Fruit fly (Drosophila melanogaster) whole organism, embryonic: ENCODE data around the gene Cyp313b1.

Source experiments
- Awh ChIP-seq: fragments of 200-800 bp; sonication (Bioruptor generic); IDR thresholded peaks from 2 replicates; pipeline ENCODE4, ENCODE4 v1.3.6; 2022; ENCODE audit warnings: missing biosample characterization, missing genetic modification characterization
- CG11696 ChIP-seq: fragments of 200-800 bp; sonication (Bioruptor generic); IDR thresholded peaks from 2 replicates; pipeline ENCODE4 v1.3.6; 2022; ENCODE audit warnings: missing biosample characterization, missing genetic modification characterization
- CG11723 ChIP-seq: fragments of 200-800 bp; sonication (Bioruptor generic); optimal IDR thresholded peaks from 2 replicates; lab custom pipeline; 2017; ENCODE audit warnings: missing biosample characterization, mild to moderate bottlenecking, missing genetic modification characterization
- CG12155 ChIP-seq: fragments of 200-800 bp; sonication (Bioruptor generic); optimal IDR thresholded peaks from 3 replicates; lab custom pipeline; 2016; ENCODE audit warnings: missing biosample characterization, missing genetic modification characterization
- CG13296 ChIP-seq: fragments of 200-800 bp; sonication (Bioruptor generic); optimal IDR thresholded peaks from 3 replicates; lab custom pipeline; 2018; ENCODE audit warnings: missing biosample characterization, mild to moderate bottlenecking, missing genetic modification characterization
- CG13624 ChIP-seq: fragments of 200-800 bp; sonication (Bioruptor generic); optimal IDR thresholded peaks from 2 replicates; lab custom pipeline; 2016; ENCODE audit warnings: missing biosample characterization, missing genetic modification characterization
- CG13775 ChIP-seq: fragments of 200-800 bp; sonication (Bioruptor generic); optimal IDR thresholded peaks from 3 replicates; lab custom pipeline; 2017; ENCODE audit warnings: missing biosample characterization, mild to moderate bottlenecking, missing genetic modification characterization
- CG13894 ChIP-seq: fragments of 200-800 bp; sonication (Bioruptor generic); optimal IDR thresholded peaks from 3 replicates; lab custom pipeline; 2018; ENCODE audit warnings: missing biosample characterization, mild to moderate bottlenecking, missing genetic modification characterization, moderate library complexity
- CG14050 ChIP-seq: fragments of 200-800 bp; sonication (Bioruptor generic); IDR thresholded peaks from 3 replicates; pipeline ENCODE4 v1.3.6; 2022; ENCODE audit warnings: missing biosample characterization, missing genetic modification characterization
- CG15011 ChIP-seq: fragments of 200-800 bp; sonication (Bioruptor generic); optimal IDR thresholded peaks from 3 replicates; lab custom pipeline; 2018; ENCODE audit warnings: missing biosample characterization, mild to moderate bottlenecking, missing genetic modification characterization
- CG15514 ChIP-seq: fragments of 200-800 bp; sonication (Bioruptor generic); optimal IDR thresholded peaks from 3 replicates; lab custom pipeline; 2017; ENCODE audit warnings: missing biosample characterization, missing genetic modification characterization, mild to moderate bottlenecking, moderate library complexity, missing genetic modification reagents
- CG16779 ChIP-seq: fragments of 200-800 bp; sonication (Bioruptor generic); IDR thresholded peaks from 2 replicates; pipeline ENCODE4 v1.3.6; 2022; ENCODE audit warnings: missing biosample characterization, missing genetic modification characterization
- CG17359 ChIP-seq: fragments of 200-800 bp; sonication (Bioruptor generic); optimal IDR thresholded peaks from 3 replicates; lab custom pipeline; 2018; ENCODE audit warnings: missing biosample characterization, mild to moderate bottlenecking, missing genetic modification characterization, moderate library complexity
- CG17612 ChIP-seq: fragments of 200-800 bp; sonication (Bioruptor generic); IDR thresholded peaks from 2 replicates; pipeline ENCODE4 v1.3.6; 2022; ENCODE audit warnings: missing biosample characterization, missing genetic modification characterization
- CG1792 ChIP-seq: fragments of 200-800 bp; sonication (Bioruptor generic); optimal IDR thresholded peaks from 2 replicates; lab custom pipeline; 2016; ENCODE audit warnings: missing biosample characterization, missing genetic modification characterization
- CG2116 ChIP-seq: fragments of 200-800 bp; sonication (Bioruptor generic); optimal IDR thresholded peaks from 3 replicates; lab custom pipeline; 2018; ENCODE audit warnings: missing biosample characterization, mild to moderate bottlenecking, missing genetic modification characterization
- CG31388 ChIP-seq: fragments of 200-800 bp; sonication (Bioruptor generic); optimal IDR thresholded peaks from 2 replicates; lab custom pipeline; 2016; ENCODE audit warnings: missing biosample characterization, missing genetic modification characterization
- CG4404 ChIP-seq: fragments of 200-800 bp; sonication (Bioruptor generic); IDR thresholded peaks from 2 replicates; pipeline ENCODE4 v1.3.6; 2022; ENCODE audit warnings: missing biosample characterization, missing genetic modification characterization
- CG7786 ChIP-seq: fragments of 200-800 bp; sonication (Bioruptor generic); optimal IDR thresholded peaks from 2 replicates; lab custom pipeline; 2016; ENCODE audit warnings: missing biosample characterization, missing genetic modification characterization
- CG9797 ChIP-seq: fragments of 200-800 bp; sonication (Bioruptor generic); optimal IDR thresholded peaks from 3 replicates; lab custom pipeline; 2018; ENCODE audit warnings: missing biosample characterization, mild to moderate bottlenecking, missing genetic modification characterization
- Camta ChIP-seq: fragments of 200-800 bp; sonication (Bioruptor generic); optimal IDR thresholded peaks from 2 replicates; lab custom pipeline; 2016; ENCODE audit warnings: missing biosample characterization, missing genetic modification characterization
- Deaf1 ChIP-seq: fragments of 200-800 bp; optimal IDR thresholded peaks from 3 replicates; lab custom pipeline; 2019; ENCODE audit warnings: missing biosample characterization, mild to moderate bottlenecking, missing genetic modification characterization, moderate library complexity
- Dfd ChIP-seq, 2 experiments: fragments of >200 bp; optimal IDR thresholded peaks; 2 replicates each; lab custom pipeline; 2017; ENCODE audit warnings: missing biosample characterization in 2 of 2, missing genetic modification characterization in 2 of 2
- Ets65A ChIP-seq: fragments of 200-800 bp; sonication (Bioruptor generic); peaks from one replicate; lab custom pipeline; 2016; ENCODE audit warnings: missing biosample characterization, missing genetic modification characterization
- Hand ChIP-seq: fragments of 200-800 bp; sonication (Bioruptor generic); optimal IDR thresholded peaks from 2 replicates; lab custom pipeline; 2017; ENCODE audit warnings: mild to moderate bottlenecking, missing biosample characterization, missing genetic modification reagents, missing genetic modification characterization
- Hmr ChIP-seq: fragments of 200-800 bp; sonication (Bioruptor generic); optimal IDR thresholded peaks from 3 replicates; lab custom pipeline; 2017; ENCODE audit warnings: mild to moderate bottlenecking, missing biosample characterization, missing genetic modification reagents, missing genetic modification characterization
- Lhr ChIP-seq: fragments of 200-800 bp; sonication (Bioruptor generic); optimal IDR thresholded peaks from 3 replicates; lab custom pipeline; 2017; ENCODE audit warnings: mild to moderate bottlenecking, missing biosample characterization, missing genetic modification reagents, missing genetic modification characterization
- Lim3 ChIP-seq: fragments of 200-800 bp; sonication (Bioruptor generic); IDR thresholded peaks from 2 replicates; pipeline ENCODE4 v1.3.6; 2022; ENCODE audit warnings: missing biosample characterization, missing genetic modification characterization
- Nf-YC ChIP-seq: fragments of 200-800 bp; optimal IDR thresholded peaks from 3 replicates; lab custom pipeline; 2019; ENCODE audit warnings: missing biosample characterization, mild to moderate bottlenecking, missing genetic modification characterization, moderate library complexity
- Opbp ChIP-seq: fragments of 200-800 bp; sonication (Bioruptor generic); IDR thresholded peaks from 3 replicates; pipeline ENCODE4 v1.3.6; 2022; ENCODE audit warnings: missing biosample characterization, missing genetic modification characterization; ENCODE audit not compliant: partially characterized antibody
- Ravus ChIP-seq: fragments of 200-800 bp; sonication (Bioruptor generic); IDR thresholded peaks from 2 replicates; pipeline ENCODE4 v1.3.6; 2022; ENCODE audit warnings: missing biosample characterization, missing genetic modification characterization
- Sox102F ChIP-seq: fragments of 200-800 bp; sonication (Bioruptor generic); optimal IDR thresholded peaks from 2 replicates; lab custom pipeline; 2018; ENCODE audit warnings: missing biosample characterization, mild to moderate bottlenecking, missing genetic modification characterization, moderate library complexity
- TFAM ChIP-seq: fragments of 200-800 bp; sonication (Bioruptor generic); optimal IDR thresholded peaks from 2 replicates; lab custom pipeline; 2017; ENCODE audit warnings: missing biosample characterization, missing genetic modification characterization, inconsistent platforms
- Usf ChIP-seq: fragments of 200-800 bp; sonication (Bioruptor generic); optimal IDR thresholded peaks from 2 replicates; lab custom pipeline; 2017; ENCODE audit warnings: missing genotype, missing biosample characterization, missing genetic modification characterization
- ab ChIP-seq: fragments of 200-800 bp; sonication (Bioruptor generic); optimal IDR thresholded peaks from 2 replicates; lab custom pipeline; 2016; ENCODE audit warnings: missing biosample characterization, missing genetic modification characterization
- ase ChIP-seq: fragments of 200-800 bp; sonication (Bioruptor generic); IDR thresholded peaks from 3 replicates; pipeline ENCODE4 v1.3.6; 2022; ENCODE audit warnings: missing biosample characterization, missing genetic modification characterization
- bab2 ChIP-seq: fragments of 200-800 bp; sonication (Bioruptor generic); optimal IDR thresholded peaks from 2 replicates; lab custom pipeline; 2016; ENCODE audit warnings: missing biosample characterization, missing genetic modification characterization
- bbx ChIP-seq: fragments of 200-800 bp; sonication (Bioruptor generic); IDR thresholded peaks from 2 replicates; pipeline ENCODE4 v1.3.6; 2022; ENCODE audit warnings: missing biosample characterization, missing genetic modification characterization; ENCODE audit not compliant: partially characterized antibody
- cg ChIP-seq: fragments of 200-800 bp; sonication (Bioruptor generic); optimal IDR thresholded peaks from 3 replicates; lab custom pipeline; 2019; ENCODE audit warnings: missing biosample characterization, mild to moderate bottlenecking, missing genetic modification characterization, moderate library complexity
- da ChIP-seq: fragments of 200-800 bp; sonication (Bioruptor generic); optimal IDR thresholded peaks from 2 replicates; lab custom pipeline; 2016; ENCODE audit warnings: missing biosample characterization, missing genetic modification characterization
- gsb-n ChIP-seq: fragments of 200-800 bp; sonication (Bioruptor generic); optimal IDR thresholded peaks from 3 replicates; lab custom pipeline; 2018; ENCODE audit warnings: missing biosample characterization, mild to moderate bottlenecking, missing genetic modification characterization
- peb ChIP-seq: fragments of 200-800 bp; sonication (Bioruptor generic); IDR thresholded peaks from 2 replicates; pipeline ENCODE4 v1.3.6; 2022; ENCODE audit warnings: missing biosample characterization, missing genetic modification characterization
- row ChIP-seq: fragments of 200-800 bp; sonication (Bioruptor generic); IDR thresholded peaks from 3 replicates; pipeline ENCODE4 v1.3.6; 2022; ENCODE audit warnings: missing biosample characterization, missing genetic modification characterization
- sc ChIP-seq, 3 experiments: fragments of >200 bp in 2 of 3; fragments of 200-800 bp in 1 of 3; sonication (Bioruptor generic) in 1 of 3; optimal IDR thresholded peaks; 2 replicates in 2 of 3; 3 replicates in 1 of 3; lab custom pipeline; 2017; ENCODE audit warnings: mild to moderate bottlenecking in 1 of 3, missing biosample characterization in 1 of 3, missing genetic modification characterization in 1 of 3, missing genetic modification reagents in 1 of 3
- sd ChIP-seq: fragments of 200-800 bp; sonication (Bioruptor generic); optimal IDR thresholded peaks from 3 replicates; lab custom pipeline; 2018; ENCODE audit warnings: missing biosample characterization, mild to moderate bottlenecking, missing genetic modification characterization, moderate library complexity
- slou ChIP-seq: fragments of 200-800 bp; sonication (Bioruptor generic); optimal IDR thresholded peaks from 3 replicates; lab custom pipeline; 2016; ENCODE audit warnings: missing biosample characterization, missing genetic modification characterization
- sna ChIP-seq: fragments of 200-800 bp; sonication (Bioruptor generic); IDR thresholded peaks from 2 replicates; pipeline ENCODE4 v1.3.6; 2022; ENCODE audit warnings: missing biosample characterization, missing genetic modification characterization; ENCODE audit not compliant: partially characterized antibody
- sqz ChIP-seq: fragments of 200-800 bp; sonication (Bioruptor generic); optimal IDR thresholded peaks from 3 replicates; lab custom pipeline; 2018; ENCODE audit warnings: missing biosample characterization, mild to moderate bottlenecking, missing genetic modification characterization
- stwl ChIP-seq: fragments of 200-800 bp; sonication (Bioruptor generic); optimal IDR thresholded peaks from 3 replicates; lab custom pipeline; 2018; ENCODE audit warnings: missing biosample characterization, mild to moderate bottlenecking, missing genetic modification characterization, moderate library complexity
- zen2 ChIP-seq: fragments of 200-800 bp; sonication (Bioruptor generic); IDR thresholded peaks from 3 replicates; pipeline ENCODE4 v1.3.6; 2022; ENCODE audit warnings: missing biosample characterization, missing genetic modification characterization; ENCODE audit not compliant: partially characterized antibody

Cyp313b1 gene

DNA sequence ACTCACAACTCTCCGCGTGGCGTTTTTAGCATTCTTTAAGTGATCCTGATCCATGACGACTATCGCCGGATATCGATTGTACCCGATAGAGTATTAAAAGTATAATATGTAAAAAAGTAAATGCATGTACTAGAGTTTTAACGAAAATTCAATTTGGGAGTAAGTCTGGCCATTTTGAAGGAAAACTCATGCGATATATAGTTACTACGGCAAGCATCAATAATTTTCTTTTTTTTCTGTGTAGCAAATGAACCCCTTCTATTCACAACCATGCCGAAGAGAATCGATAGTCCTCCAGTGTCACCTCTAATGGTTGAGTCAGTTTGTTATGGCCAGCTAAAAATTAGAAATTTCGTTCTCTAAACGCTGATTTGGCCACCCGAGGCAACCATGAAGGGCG lies 7.3 kb upstream of the Cyp313b1 start, which contains the start of the genes Sys1 and Dhod (continued):
- peak; percentile 97 for TF ChIP-seq Ets65A
- TF ChIP-seq ase (GFP tag; lab: Robert Waterston, UW) = peak; percentile 71
- peak; percentile 75 for TF ChIP-seq CG15514 (GFP tag; lab: Kevin White, UChicago)
- peak; percentile 45; the same call in 1 of the 2 replicates for TF ChIP-seq CG4404 (GFP tag; lab: Robert Waterston, UW)
- TF ChIP-seq CG11723 (GFP tag; lab: Kevin White, UChicago) = peak; percentile 24
- peak; percentile 31 for TF ChIP-seq stwl (tag; lab: Kevin White, UChicago)
- TF ChIP-seq CG17612 (GFP tag; lab: Robert Waterston, UW) = no peak
- no peak for TF ChIP-seq da (GFP tag; lab: Kevin White, UChicago)
- TF ChIP-seq slou (GFP tag; lab: Kevin White, UChicago) = peak; percentile 13
- TF ChIP-seq gsb-n (tag; lab: Kevin White, UChicago) = peak; percentile 52
- TF ChIP-seq CG1792 = peak; percentile 33
- no peak for TF ChIP-seq Dfd (GFP tag; optimal IDR thresholded peaks at IDR 0.05; lab: Kevin White, UChicago)
- TF ChIP-seq CG31388 (GFP tag; lab: Kevin White, UChicago) = peak; percentile 4
- TF ChIP-seq CG15011 (GFP tag; lab: Kevin White, UChicago) = no peak
- TF ChIP-seq bbx (GFP tag; lab: Robert Waterston, UW) = peak; percentile 72
- TF ChIP-seq Awh (GFP tag; lab: Robert Waterston, UW) = 0 out of 2 replicates have a peak, but pooled peaks have one; percentile 48
- TF ChIP-seq CG2116 = peak; percentile 81
- no peak for TF ChIP-seq cg (GFP tag; lab: Kevin White, UChicago)
- TF ChIP-seq CG17359 (tag; lab: Kevin White, UChicago) = peak; percentile 61
- TF ChIP-seq Deaf1 = peak; percentile 2
- peak; percentile 28 for TF ChIP-seq Camta (GFP tag; lab: Kevin White, UChicago)
- no peak for TF ChIP-seq Lhr
- TF ChIP-seq CG12155 (GFP tag; lab: Kevin White, UChicago) = peak; percentile 62
- no peak for TF ChIP-seq Ravus (GFP tag; lab: Robert Waterston, UW)
- peak; percentile 45 for TF ChIP-seq Nf-YC
- peak; percentile 76 for TF ChIP-seq CG13775
- no peak for TF ChIP-seq Lim3 (GFP tag; lab: Robert Waterston, UW)
- TF ChIP-seq sna = peak; percentile 72; the same call in 1 of the 2 replicates
- no peak for TF ChIP-seq CG9797 (GFP tag; lab: Kevin White, UChicago)
- TF ChIP-seq bab2 (GFP tag; lab: Kevin White, UChicago) = peak; percentile 49
- peak; percentile 74 for TF ChIP-seq CG13624 (GFP tag; lab: Kevin White, UChicago)
- TF ChIP-seq sc (optimal IDR thresholded peaks at IDR 0.05; lab: Kevin White, UChicago) = no peak
- TF ChIP-seq sc (GFP tag; optimal IDR thresholded peaks at IDR 0.05; lab: Kevin White, UChicago) = no peak
- TF ChIP-seq Sox102F (GFP tag; lab: Kevin White, UChicago) = peak; percentile 62
- no peak for TF ChIP-seq CG14050 (GFP tag; lab: Robert Waterston, UW)
- TF ChIP-seq sqz = no peak
- TF ChIP-seq CG13296 (GFP tag; lab: Kevin White, UChicago) = peak; percentile 56
- TF ChIP-seq CG13894 (tag; lab: Kevin White, UChicago) = peak; percentile 71
- TF ChIP-seq CG16779 = no peak
- TF ChIP-seq Opbp (GFP tag; lab: Robert Waterston, UW) = peak; percentile 66; the same call in 2 of the 3 replicates
- TF ChIP-seq zen2 (GFP tag; lab: Robert Waterston, UW) = peak; percentile 83; the same call in 2 of the 3 replicates
- peak; percentile 38 for TF ChIP-seq peb (GFP tag; lab: Robert Waterston, UW)
- TF ChIP-seq TFAM (GFP tag; lab: Kevin White, UChicago) = no peak
- peak; percentile 77 for TF ChIP-seq CG7786 (GFP tag; lab: Kevin White, UChicago)
- peak; percentile 93 for TF ChIP-seq row (GFP tag; lab: Robert Waterston, UW)
- no peak for TF ChIP-seq Usf (GFP tag; lab: Kevin White, UChicago)
- TF ChIP-seq Hmr (GFP tag; lab: Kevin White, UChicago) = peak; percentile 60
- no peak for TF ChIP-seq CG11696 (GFP tag; lab: Robert Waterston, UW)
- TF ChIP-seq sd (tag; lab: Kevin White, UChicago) = peak; percentile 72
- TF ChIP-seq Hand (GFP tag; lab: Kevin White, UChicago) = no peak
- peak; percentile 41 for TF ChIP-seq ab (GFP tag; lab: Kevin White, UChicago)
